Fruit fly (Drosophila melanogaster) whole organism, embryonic: ENCODE results near the gene CG12289.

Source experiments
- ATbp ChIP-seq: fragments of 200-800 bp; sonication (Bioruptor generic); optimal IDR thresholded peaks from 2 replicates; lab custom pipeline; 2017; ENCODE audit warnings: missing biosample characterization, mild to moderate bottlenecking, missing genetic modification characterization, missing genetic modification reagents
- Bgb ChIP-seq: fragments of 200-800 bp; sonication (Bioruptor generic); IDR thresholded peaks from 2 replicates; pipeline ENCODE4 v1.3.6; 2022; ENCODE audit warnings: missing biosample characterization, missing genetic modification characterization; ENCODE audit not compliant: partially characterized antibody
- CG10267 ChIP-seq: fragments of 200-800 bp; sonication (Bioruptor generic); optimal IDR thresholded peaks from 2 replicates; lab custom pipeline; 2018; ENCODE audit warnings: missing biosample characterization, mild to moderate bottlenecking, missing genetic modification characterization, moderate library complexity
- CG11456 ChIP-seq: fragments of 200-800 bp; sonication (Bioruptor generic); IDR thresholded peaks from 3 replicates; pipeline ENCODE4 v1.3.6; 2022; ENCODE audit warnings: missing biosample characterization, missing genetic modification characterization
- CG1233 ChIP-seq: fragments of 200-800 bp; sonication (Bioruptor generic); optimal IDR thresholded peaks from 4 replicates; lab custom pipeline; 2018; ENCODE audit warnings: missing biosample characterization, mild to moderate bottlenecking, missing genetic modification characterization
- CG14441 ChIP-seq: fragments of 200-800 bp; sonication (Bioruptor generic); IDR thresholded peaks from 2 replicates; pipeline ENCODE4 v1.3.6; 2022; ENCODE audit warnings: missing biosample characterization, missing genetic modification characterization
- CG2199 ChIP-seq: fragments of 200-800 bp; sonication (Bioruptor generic); IDR thresholded peaks from 3 replicates; pipeline ENCODE4 v1.3.6; 2022; ENCODE audit warnings: missing biosample characterization, missing genetic modification characterization
- CG31441 ChIP-seq: fragments of 200-800 bp; sonication (Bioruptor generic); IDR thresholded peaks from 2 replicates; pipeline ENCODE4 v1.3.6; 2022; ENCODE audit warnings: missing biosample characterization, missing genetic modification characterization
- CG33213 ChIP-seq: fragments of 200-800 bp; sonication (Bioruptor generic); optimal IDR thresholded peaks from 3 replicates; lab custom pipeline; 2016; ENCODE audit warnings: missing biosample characterization, missing genetic modification characterization
- CG34376 ChIP-seq: fragments of 200-800 bp; sonication (Bioruptor generic); optimal IDR thresholded peaks from 2 replicates; lab custom pipeline; 2018; ENCODE audit warnings: missing biosample characterization, mild to moderate bottlenecking, missing genetic modification characterization
- CG4328 ChIP-seq: fragments of 200-800 bp; sonication (Bioruptor generic); optimal IDR thresholded peaks from 3 replicates; lab custom pipeline; 2017; ENCODE audit warnings: missing biosample characterization, missing genetic modification reagents, missing genetic modification characterization
- CG4424 ChIP-seq: fragments of 200-800 bp; sonication (Bioruptor generic); optimal IDR thresholded peaks from 3 replicates; lab custom pipeline; 2016; ENCODE audit warnings: missing biosample characterization, missing genetic modification characterization
- CG4820 ChIP-seq: fragments of 200-800 bp; sonication (Bioruptor generic); optimal IDR thresholded peaks from 3 replicates; lab custom pipeline; 2016; ENCODE audit warnings: missing biosample characterization, missing genetic modification characterization
- CG6654 ChIP-seq: fragments of 200-800 bp; sonication (Bioruptor generic); optimal IDR thresholded peaks from 2 replicates; lab custom pipeline; 2017; ENCODE audit warnings: missing biosample characterization, mild to moderate bottlenecking, missing genetic modification characterization
- CG7357 ChIP-seq: fragments of 200-800 bp; sonication (Bioruptor generic); IDR thresholded peaks from 3 replicates; pipeline ENCODE4 v1.3.6; 2022; ENCODE audit warnings: missing biosample characterization, missing genetic modification characterization
- CG7839 ChIP-seq: fragments of 200-800 bp; sonication (Bioruptor generic); optimal IDR thresholded peaks from 3 replicates; lab custom pipeline; 2018; ENCODE audit warnings: missing biosample characterization, mild to moderate bottlenecking, missing genetic modification characterization, moderate library complexity
- CG8290 ChIP-seq, 3 experiments: fragments of 200-800 bp; sonication (Bioruptor generic); optimal IDR thresholded peaks; 2 replicates each; lab custom pipeline; 2016 to 2019; ENCODE audit warnings: missing biosample characterization in 3 of 3, missing genetic modification characterization in 3 of 3, mild to moderate bottlenecking in 2 of 3, moderate library complexity in 1 of 3
- CG8944 ChIP-seq: fragments of 200-800 bp; sonication (Bioruptor generic); optimal IDR thresholded peaks from 3 replicates; lab custom pipeline; 2016; ENCODE audit warnings: missing biosample characterization, missing genetic modification characterization
- CG9876 ChIP-seq: fragments of 200-800 bp; sonication (Bioruptor generic); optimal IDR thresholded peaks from 2 replicates; lab custom pipeline; 2016; ENCODE audit warnings: missing biosample characterization, missing genetic modification characterization
- CoRest ChIP-seq: fragments of 200-800 bp; sonication (Bioruptor generic); optimal IDR thresholded peaks from 3 replicates; lab custom pipeline; 2018; ENCODE audit warnings: missing biosample characterization, mild to moderate bottlenecking, missing genetic modification characterization, moderate library complexity
- H15 ChIP-seq: fragments of 200-800 bp; sonication (Bioruptor generic); IDR thresholded peaks from 3 replicates; pipeline ENCODE4 v1.3.6; 2022; ENCODE audit warnings: missing biosample characterization, missing genetic modification characterization
- HHEX ChIP-seq: fragments of 200-800 bp; sonication (Bioruptor generic); optimal IDR thresholded peaks from 3 replicates; lab custom pipeline; 2017; ENCODE audit warnings: missing biosample characterization, mild to moderate bottlenecking, missing genetic modification characterization, missing genetic modification reagents
- HmgZ ChIP-seq: fragments of 200-800 bp; sonication (Bioruptor generic); optimal IDR thresholded peaks from 2 replicates; lab custom pipeline; 2018; ENCODE audit warnings: missing biosample characterization, mild to moderate bottlenecking, missing genetic modification characterization
- Lim3 ChIP-seq: fragments of 200-800 bp; sonication (Bioruptor generic); IDR thresholded peaks from 2 replicates; pipeline ENCODE4 v1.3.6; 2022; ENCODE audit warnings: missing biosample characterization, missing genetic modification characterization
- Max ChIP-seq: fragments of 200-800 bp; sonication (Bioruptor generic); optimal IDR thresholded peaks from 2 replicates; lab custom pipeline; 2016; ENCODE audit warnings: missing biosample characterization, mild to moderate bottlenecking, missing genetic modification characterization
- Mes4 ChIP-seq: fragments of 200-800 bp; sonication (Bioruptor generic); optimal IDR thresholded peaks from 2 replicates; lab custom pipeline; 2016; ENCODE audit warnings: missing biosample characterization, missing genetic modification characterization
- Nf-YC ChIP-seq: fragments of 200-800 bp; optimal IDR thresholded peaks from 3 replicates; lab custom pipeline; 2019; ENCODE audit warnings: missing biosample characterization, mild to moderate bottlenecking, missing genetic modification characterization, moderate library complexity
- Ravus ChIP-seq: fragments of 200-800 bp; sonication (Bioruptor generic); IDR thresholded peaks from 2 replicates; pipeline ENCODE4 v1.3.6; 2022; ENCODE audit warnings: missing biosample characterization, missing genetic modification characterization
- Stat92E ChIP-seq, 3 experiments: fragments of >200 bp in 2 of 3; fragments of 200-800 bp in 1 of 3; sonication (Bioruptor generic) in 1 of 3; optimal IDR thresholded peaks; 2 replicates each; lab custom pipeline; 2017 to 2019; ENCODE audit warnings: missing biosample characterization in 3 of 3, missing genetic modification characterization in 3 of 3, mild to moderate bottlenecking in 1 of 3, moderate library complexity in 1 of 3
- Xrp1 ChIP-seq: fragments of 200-800 bp; sonication (Bioruptor generic); IDR thresholded peaks from 2 replicates; pipeline ENCODE4 v1.3.6; 2022; ENCODE audit warnings: missing biosample characterization, missing genetic modification characterization
- bigmax ChIP-seq: fragments of 200-800 bp; sonication (Bioruptor generic); optimal IDR thresholded peaks from 2 replicates; lab custom pipeline; 2018; ENCODE audit warnings: missing biosample characterization, mild to moderate bottlenecking, missing genetic modification characterization
- chn ChIP-seq: fragments of 200-800 bp; sonication (Bioruptor generic); optimal IDR thresholded peaks from 2 replicates; lab custom pipeline; 2016; ENCODE audit warnings: missing biosample characterization, missing genetic modification characterization
- danr ChIP-seq: fragments of 200-800 bp; sonication (Bioruptor generic); IDR thresholded peaks from 2 replicates; pipeline ENCODE4 v1.3.6; 2022; ENCODE audit warnings: missing biosample characterization, missing genetic modification characterization
- dimm ChIP-seq: fragments of 200-800 bp; sonication (Bioruptor generic); IDR thresholded peaks from 2 replicates; pipeline ENCODE4 v1.3.6; 2022; ENCODE audit warnings: missing biosample characterization, missing genetic modification characterization
- fd102C ChIP-seq: fragments of 200-800 bp; sonication (Bioruptor generic); optimal IDR thresholded peaks from 2 replicates; lab custom pipeline; 2018; ENCODE audit warnings: missing biosample characterization, mild to moderate bottlenecking, missing genetic modification characterization, moderate library complexity
- fd3F ChIP-seq: fragments of 200-800 bp; sonication (Bioruptor generic); optimal IDR thresholded peaks from 2 replicates; lab custom pipeline; 2018; ENCODE audit warnings: missing biosample characterization, mild to moderate bottlenecking, missing genetic modification characterization, moderate library complexity
- grau ChIP-seq: fragments of 200-800 bp; optimal IDR thresholded peaks from 3 replicates; lab custom pipeline; 2019; ENCODE audit warnings: missing biosample characterization, mild to moderate bottlenecking, missing genetic modification characterization, moderate library complexity
- hkb ChIP-seq, 2 experiments: fragments of 200-800 bp in 1 of 2; fragments of >200 bp in 1 of 2; sonication (Bioruptor generic) in 1 of 2; IDR thresholded peaks in 1 of 2; optimal IDR thresholded peaks in 1 of 2; 2 replicates each; pipeline versions ENCODE4 v1.3.6 to Lab custom; 2017 to 2022; ENCODE audit warnings: missing biosample characterization in 1 of 2, missing genetic modification characterization in 1 of 2
- lilli ChIP-seq: fragments of 200-800 bp; sonication (Bioruptor generic); optimal IDR thresholded peaks from 3 replicates; lab custom pipeline; 2016; ENCODE audit warnings: missing biosample characterization, missing genetic modification characterization
- lov ChIP-seq, 2 experiments: fragments of 200-800 bp in 1 of 2; fragments of >200 bp in 1 of 2; sonication (Bioruptor generic) in 1 of 2; IDR thresholded peaks in 1 of 2; optimal IDR thresholded peaks in 1 of 2; 2 replicates in 1 of 2; 3 replicates in 1 of 2; pipeline versions ENCODE4 v1.3.6 to Lab custom; 2017 to 2022; ENCODE audit warnings: missing biosample characterization in 1 of 2, missing genetic modification characterization in 1 of 2
- nau ChIP-seq: fragments of 200-800 bp; sonication (Bioruptor generic); optimal IDR thresholded peaks from 3 replicates; lab custom pipeline; 2017; ENCODE audit warnings: missing biosample characterization, mild to moderate bottlenecking, missing genetic modification characterization, missing genetic modification reagents
- pb ChIP-seq: fragments of 200-800 bp; sonication (Bioruptor generic); optimal IDR thresholded peaks from 3 replicates; lab custom pipeline; 2016; ENCODE audit warnings: missing biosample characterization, missing genetic modification characterization
- ranshi ChIP-seq: fragments of 200-800 bp; sonication (Bioruptor generic); IDR thresholded peaks from 2 replicates; pipeline ENCODE4 v1.3.6; 2022; ENCODE audit warnings: missing biosample characterization, missing genetic modification characterization
- stc ChIP-seq: fragments of 200-800 bp; sonication (Bioruptor generic); IDR thresholded peaks from 2 replicates; pipeline ENCODE4 v1.3.6; 2022; ENCODE audit warnings: missing biosample characterization, missing genetic modification characterization
- tio ChIP-seq: fragments of 200-800 bp; sonication (Bioruptor generic); optimal IDR thresholded peaks from 2 replicates; lab custom pipeline; 2017; ENCODE audit warnings: missing biosample characterization, missing genetic modification characterization, inconsistent platforms
- ttk ChIP-seq: fragments of 200-800 bp; sonication (Bioruptor generic); IDR thresholded peaks from 2 replicates; pipeline ENCODE4 v2.1.2; 2022; ENCODE audit warnings: missing biosample characterization, missing genetic modification characterization
- z ChIP-seq: fragments of 200-800 bp; sonication (Bioruptor generic); IDR thresholded peaks from 3 replicates; pipeline ENCODE4 v1.3.6; 2022; ENCODE audit warnings: missing biosample characterization, missing genetic modification characterization

The CG12289 gene

dm6 chr3L:11491222-11491873, 33.1 kb upstream of the CG12289 start (continued):
- peak; percentile 56 for TF ChIP-seq lilli (GFP tag; lab: Kevin White, UChicago)
- TF ChIP-seq CG2199 (GFP tag; lab: Robert Waterston, UW), result peak; percentile 49; the same call in 1 of the 3 replicates
- TF ChIP-seq CG33213 (GFP tag; lab: Kevin White, UChicago), result peak; percentile 1
- peak; percentile 48 for TF ChIP-seq HHEX (GFP tag; lab: Kevin White, UChicago)
- TF ChIP-seq CG4424, result peak; percentile 34
- peak; percentile 48; the same call in 1 of the 3 replicates for TF ChIP-seq z (GFP tag; lab: Robert Waterston, UW)
- no peak for TF ChIP-seq hkb (optimal IDR thresholded peaks at IDR 0.05; lab: Kevin White, UChicago)
- peak; percentile 73 for TF ChIP-seq hkb (GFP tag; IDR thresholded peaks at IDR 0.05; lab: Robert Waterston, UW)
- no peak for TF ChIP-seq CG1233 (GFP tag; lab: Kevin White, UChicago)
- no peak for TF ChIP-seq Lim3 (GFP tag; lab: Robert Waterston, UW)
- no peak for TF ChIP-seq pb (GFP tag; lab: Kevin White, UChicago)
- TF ChIP-seq CG4820, result peak; percentile 65
- TF ChIP-seq CG7357 (GFP tag; lab: Robert Waterston, UW), result peak; percentile 42; the same call in 1 of the 3 replicates
- peak; percentile 96 for TF ChIP-seq grau (tag; lab: Kevin White, UChicago)
- TF ChIP-seq tio, result peak; percentile 40
- TF ChIP-seq H15 (GFP tag; lab: Robert Waterston, UW), result peak; percentile 68; the same call in 2 of the 3 replicates
- peak; percentile 23 for TF ChIP-seq CG8944 (GFP tag; lab: Kevin White, UChicago)
- TF ChIP-seq Ravus, result no peak; the same call in 1 of the 2 replicates
- peak; percentile 72; the same call in 1 of the 2 replicates for TF ChIP-seq ranshi (GFP tag; lab: Robert Waterston, UW)
- TF ChIP-seq danr (GFP tag; lab: Robert Waterston, UW), result peak; percentile 58; the same call in 1 of the 2 replicates
- TF ChIP-seq nau, result peak; percentile 20
- peak in 1 of 3 experiments; percentile 27 for TF ChIP-seq Stat92E (GFP tag; optimal IDR thresholded peaks at IDR 0.05; lab: Kevin White, UChicago)
- peak; percentile 60 for TF ChIP-seq HmgZ (tag; lab: Kevin White, UChicago)
- peak; percentile 44 for TF ChIP-seq CG10267 (tag; lab: Kevin White, UChicago)
- peak; percentile 20 for TF ChIP-seq Nf-YC (tag; lab: Kevin White, UChicago)
- TF ChIP-seq CG11456, result no peak; the same call in 2 of the 3 replicates
- no peak for TF ChIP-seq bigmax
- peak; percentile 43; the same call in 1 of the 2 replicates for TF ChIP-seq CG31441 (GFP tag; lab: Robert Waterston, UW)
- TF ChIP-seq fd3F, result peak; percentile 65
- TF ChIP-seq Mes4 (GFP tag; lab: Kevin White, UChicago), result no peak
- TF ChIP-seq CG14441, result peak; percentile 78
- TF ChIP-seq fd102C (GFP tag; lab: Kevin White, UChicago), result no peak
- TF ChIP-seq lov (optimal IDR thresholded peaks at IDR 0.05; lab: Kevin White, UChicago), result no peak
- peak; percentile 50; the same call in 1 of the 3 replicates for TF ChIP-seq lov (GFP tag; IDR thresholded peaks at IDR 0.05; lab: Robert Waterston, UW)
- no peak; the same call in 1 of the 2 replicates for TF ChIP-seq Bgb
- TF ChIP-seq CG34376 (GFP tag; lab: Kevin White, UChicago), result peak; percentile 21
- TF ChIP-seq CG9876, result no peak
- peak; percentile 15 for TF ChIP-seq chn (GFP tag; lab: Kevin White, UChicago)
- TF ChIP-seq dimm (GFP tag; lab: Robert Waterston, UW), result peak; percentile 59
- TF ChIP-seq stc, result peak; percentile 53; the same call in 1 of the 2 replicates
- TF ChIP-seq ttk (GFP tag; lab: Robert Waterston, UW), result peak; percentile 70; the same call in 1 of the 2 replicates
- no peak for TF ChIP-seq CG8290 (GFP tag; optimal IDR thresholded peaks at IDR 0.05; lab: Kevin White, UChicago)
- peak in 1 of 2 experiments; percentile 83 for TF ChIP-seq CG8290 (tag; optimal IDR thresholded peaks at IDR 0.05; lab: Kevin White, UChicago)
- peak; percentile 70 for TF ChIP-seq CoRest (tag; lab: Kevin White, UChicago)
- TF ChIP-seq CG7839, result peak; percentile 74
- TF ChIP-seq CG4328, result no peak
- no peak for TF ChIP-seq ATbp (GFP tag; lab: Kevin White, UChicago)
- TF ChIP-seq CG6654 (GFP tag; lab: Kevin White, UChicago), result peak; percentile 13
- TF ChIP-seq Xrp1 (GFP tag; lab: Robert Waterston, UW), result peak; percentile 76
- peak; percentile 11 for TF ChIP-seq Max (GFP tag; lab: Kevin White, UChicago)
